Worm (Caenorhabditis elegans) whole organism, late embryonic: ENCODE results near the gene sri-57.
"Not testable (repeated sequence)": the region's sequence is repeated elsewhere in the genome, so short reads cannot be mapped to it uniquely, and the experiment has no call there.

Experiments
- C08G9.2 ChIP-seq: sonication (generic microtip); optimal IDR thresholded peaks from 2 replicates; lab custom pipeline; 2016; ENCODE audit warnings: mild to moderate bottlenecking, missing genetic modification characterization, moderate library complexity, missing compliant biosample characterization
- K02D7.2 ChIP-seq: sonication (generic microtip); optimal IDR thresholded peaks from 2 replicates; lab custom pipeline; 2017; ENCODE audit warnings: mild to moderate bottlenecking, missing genetic modification characterization, missing compliant biosample characterization
- K09A11.1 ChIP-seq: sonication (generic microtip); optimal IDR thresholded peaks from 2 replicates; lab custom pipeline; 2017; ENCODE audit warnings: antibody characterized with exemption, mild to moderate bottlenecking, missing genetic modification characterization, missing compliant biosample characterization; ENCODE audit not compliant: insufficient read depth
- Y22D7AL.16 ChIP-seq: sonication (generic microtip); optimal IDR thresholded peaks from 2 replicates; lab custom pipeline; 2016; ENCODE audit warnings: missing genetic modification characterization, missing compliant biosample characterization
- ahr-1 ChIP-seq: sonication (generic microtip); optimal IDR thresholded peaks from 2 replicates; lab custom pipeline; 2016; ENCODE audit warnings: missing genetic modification characterization, missing compliant biosample characterization
- ceh-19 ChIP-seq: fragments of 200-800 bp; sonication (Bioruptor generic); optimal IDR thresholded peaks from 2 replicates; lab custom pipeline; 2018; ENCODE audit warnings: mild to moderate bottlenecking, missing genetic modification characterization, missing compliant biosample characterization
- ceh-22 ChIP-seq: sonication (generic microtip); optimal IDR thresholded peaks from 2 replicates; lab custom pipeline; 2017; ENCODE audit warnings: missing biosample characterization, missing genetic modification characterization
- ceh-30 ChIP-seq: fragments of 150-350 bp; optimal IDR thresholded peaks from 2 replicates; lab custom pipeline; 2014; ENCODE audit warnings: missing biosample characterization, missing genetic modification characterization
- ceh-6 ChIP-seq: fragments of 200-800 bp; sonication (Bioruptor generic); optimal IDR thresholded peaks from 2 replicates; lab custom pipeline; 2018; ENCODE audit warnings: mild to moderate bottlenecking, missing genetic modification characterization, missing compliant biosample characterization
- dve-1 ChIP-seq: sonication (generic microtip); optimal IDR thresholded peaks from 2 replicates; lab custom pipeline; 2017; ENCODE audit warnings: antibody characterized with exemption, mild to moderate bottlenecking, missing genetic modification characterization, missing compliant biosample characterization
- elt-2 ChIP-seq: sonication (generic microtip); optimal IDR thresholded peaks from 2 replicates; lab custom pipeline; 2016; ENCODE audit warnings: missing genetic modification reagents, missing genetic modification characterization, missing compliant biosample characterization
- elt-4 ChIP-seq: sonication (generic microtip); optimal IDR thresholded peaks from 2 replicates; lab custom pipeline; 2016; ENCODE audit warnings: missing genetic modification characterization, missing compliant biosample characterization
- eyg-1 ChIP-seq: sonication (generic microtip); optimal IDR thresholded peaks from 2 replicates; lab custom pipeline; 2016; ENCODE audit warnings: missing genotype, missing genetic modification characterization, missing compliant biosample characterization
- fkh-10 ChIP-seq: fragments of 150-350 bp; optimal IDR thresholded peaks from 2 replicates; lab custom pipeline; 2014; ENCODE audit warnings: missing biosample characterization, missing genetic modification reagents, missing genetic modification characterization
- gmeb-2 ChIP-seq: sonication (generic microtip); optimal IDR thresholded peaks from 2 replicates; lab custom pipeline; 2016; ENCODE audit warnings: missing genetic modification characterization, inconsistent platforms, missing compliant biosample characterization
- hlh-30 ChIP-seq: sonication (generic microtip); optimal IDR thresholded peaks from 2 replicates; lab custom pipeline; 2017; ENCODE audit warnings: antibody characterized with exemption, missing genetic modification characterization, missing compliant biosample characterization; ENCODE audit not compliant: insufficient read depth
- nhr-11 ChIP-seq: fragments of 150-350 bp; optimal IDR thresholded peaks from 2 replicates; lab custom pipeline; 2014; ENCODE audit warnings: missing biosample characterization, missing genetic modification characterization
- pax-1 ChIP-seq: fragments of 150-350 bp; optimal IDR thresholded peaks from 2 replicates; lab custom pipeline; 2014; ENCODE audit warnings: missing biosample characterization, missing genetic modification characterization
- pha-4 ChIP-seq: fragments of 150-350 bp; optimal IDR thresholded peaks from 2 replicates; lab custom pipeline; 2018; ENCODE audit warnings: missing biosample characterization, missing genetic modification reagents, missing genetic modification characterization
- pros-1 ChIP-seq: fragments of 150-350 bp; optimal IDR thresholded peaks from 2 replicates; lab custom pipeline; 2014; ENCODE audit warnings: missing biosample characterization, missing genetic modification reagents, missing genetic modification characterization
- rnt-1 ChIP-seq: sonication (generic microtip); optimal IDR thresholded peaks from 2 replicates; lab custom pipeline; 2016; ENCODE audit warnings: missing genetic modification characterization, missing compliant biosample characterization
- sdc-2 ChIP-seq: sonication (generic microtip); optimal IDR thresholded peaks from 2 replicates; lab custom pipeline; 2016; ENCODE audit warnings: missing genotype, missing genetic modification characterization, missing compliant biosample characterization
- sox-4 ChIP-seq: sonication (generic microtip); optimal IDR thresholded peaks from 2 replicates; lab custom pipeline; 2017; ENCODE audit warnings: mild to moderate bottlenecking, missing genetic modification characterization, inconsistent platforms, missing compliant biosample characterization
- syd-9 ChIP-seq: sonication (generic microtip); optimal IDR thresholded peaks from 2 replicates; lab custom pipeline; 2016; ENCODE audit warnings: mild to moderate bottlenecking, missing genetic modification characterization, moderate library complexity, missing compliant biosample characterization
- unc-42 ChIP-seq: sonication (generic microtip); optimal IDR thresholded peaks from 2 replicates; lab custom pipeline; 2016; ENCODE audit warnings: missing genotype, missing genetic modification characterization, missing compliant biosample characterization
- unc-55 ChIP-seq: sonication (generic microtip); optimal IDR thresholded peaks from 2 replicates; lab custom pipeline; 2017; ENCODE audit warnings: missing biosample characterization, missing genetic modification reagents, missing genetic modification characterization
- unc-86 ChIP-seq: sonication (generic microtip); optimal IDR thresholded peaks from 2 replicates; lab custom pipeline; 2016; ENCODE audit warnings: missing genetic modification characterization, missing compliant biosample characterization
- zip-5 ChIP-seq: sonication (generic microtip); optimal IDR thresholded peaks from 2 replicates; lab custom pipeline; 2016; ENCODE audit warnings: missing genetic modification characterization, missing compliant biosample characterization
- ztf-16 ChIP-seq: sonication (generic microtip); optimal IDR thresholded peaks from 2 replicates; lab custom pipeline; 2017; ENCODE audit warnings: missing genetic modification characterization, missing compliant biosample characterization

sri-57 gene

DNA sequence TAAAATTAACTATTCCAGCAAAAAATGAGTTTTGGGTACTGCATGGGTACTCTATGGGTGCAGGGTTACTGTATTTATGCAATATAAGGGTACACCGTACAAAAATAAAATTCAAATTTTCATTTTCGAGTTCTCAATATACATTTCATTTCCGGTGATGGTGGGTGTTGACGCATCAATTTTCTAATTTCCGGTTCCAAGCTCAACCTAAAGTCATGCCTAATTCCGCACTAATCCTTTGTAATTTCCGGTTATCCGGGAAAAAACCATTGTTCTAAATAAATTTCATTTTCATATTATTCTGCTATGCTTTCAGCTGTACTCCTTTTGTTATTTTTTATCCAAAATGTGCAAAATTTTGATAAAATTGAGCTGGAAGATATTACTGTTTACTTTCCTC is 12.9 kb downstream of the sri-57 start, which contains the start of gene gcy-21:
Gene gcy-21 (plus strand): TSS at position 301 of the 400 bp plus-strand sequence.
- TF ChIP-seq hlh-30 (tag; lab: Kevin White, UChicago) (no peak), elt-4 (tag; lab: Kevin White, UChicago) (no peak), rnt-1 (tag; lab: Kevin White, UChicago) (no peak), K09A11.1 (tag; lab: Kevin White, UChicago) (no peak), pha-4 (tag; lab: Kevin White, UChicago) (no peak), ceh-22 (tag; lab: Kevin White, UChicago) (no peak), dve-1 (no peak), sox-4 (no peak)

DNA sequence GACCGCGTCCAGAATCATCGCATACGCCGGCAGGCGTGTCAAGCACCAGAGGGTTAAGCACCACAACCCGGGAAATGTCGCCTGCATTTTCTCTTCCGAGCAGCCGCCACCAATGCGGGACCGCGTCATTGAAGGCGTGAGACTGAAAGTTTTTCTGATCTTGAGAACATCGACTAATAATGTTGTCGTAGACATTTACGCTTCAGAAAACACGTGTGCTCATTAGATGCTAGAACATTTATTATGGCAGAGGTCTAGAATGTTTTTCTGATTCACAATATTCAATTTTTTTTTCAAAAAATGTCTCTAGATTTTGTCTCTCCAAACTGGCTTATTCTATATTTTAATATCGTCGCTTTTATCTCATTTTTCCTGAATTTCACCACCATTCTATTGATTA is 15.6 kb downstream of the sri-57 start, which contains the start of gene sri-47:
Gene sri-47 (plus strand): TSS at position 301 of the 400 bp plus-strand sequence.
- TF ChIP-seq pax-1 (tag; lab: Kevin White, UChicago) = no peak
- TF ChIP-seq pros-1 (tag; lab: Kevin White, UChicago) = no peak
- TF ChIP-seq ztf-16 (tag; lab: Kevin White, UChicago) = no peak
- no peak for TF ChIP-seq ceh-22 (tag; lab: Kevin White, UChicago)
- no peak for TF ChIP-seq sox-4
- no peak for TF ChIP-seq ahr-1 (tag; lab: Kevin White, UChicago)
- no peak for TF ChIP-seq unc-86 (tag; lab: Kevin White, UChicago)
- TF ChIP-seq unc-55 = no peak
- TF ChIP-seq nhr-11 (tag; lab: Kevin White, UChicago) = no peak
- TF ChIP-seq ceh-19 (GFP tag; lab: Kevin White, UChicago) = no peak
- TF ChIP-seq sdc-2 (tag; lab: Kevin White, UChicago) = no peak
- TF ChIP-seq hlh-30 (tag; lab: Kevin White, UChicago) = no peak
- TF ChIP-seq fkh-10 (GFP tag; lab: Kevin White, UChicago) = no peak
- no peak for TF ChIP-seq K02D7.2
- TF ChIP-seq syd-9 = no peak

- no peak for TF ChIP-seq elt-2
- no peak for TF ChIP-seq unc-55
- TF ChIP-seq Y22D7AL.16 = no peak
- TF ChIP-seq ceh-30 (tag; lab: Kevin White, UChicago) = no peak
- no peak for TF ChIP-seq pros-1 (tag; lab: Kevin White, UChicago)
- TF ChIP-seq ahr-1 (tag; lab: Kevin White, UChicago) = no peak
Measured at ce11 chrII:2649539-2649938, 22.7 kb downstream of the sri-57 start, which contains the start of the genes F22E5.13 and F22E5.6. F22E5.13 (minus strand) TSS chrII:2649639. F22E5.6 (plus strand) TSS chrII:2649835.

DNA sequence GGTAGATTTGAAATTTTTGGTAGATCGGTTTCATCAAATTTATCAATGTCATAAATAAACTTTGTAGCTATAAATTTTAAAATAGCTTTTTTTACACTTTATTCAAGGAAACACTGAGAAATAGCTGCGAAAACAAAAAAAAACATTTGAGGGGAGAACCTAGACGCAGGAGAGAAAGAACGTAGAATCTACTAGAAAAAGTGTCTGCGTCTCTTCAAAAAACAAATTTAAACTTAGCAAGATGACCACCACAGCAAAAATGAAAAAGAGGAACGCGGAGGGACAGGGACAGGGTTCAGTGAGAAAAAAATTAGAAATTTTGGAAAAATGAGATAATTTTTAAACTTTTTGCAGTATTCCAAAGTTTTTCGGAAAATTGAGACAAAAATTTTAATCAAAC is 23.2 kb downstream of the sri-57 start:
- no peak for TF ChIP-seq unc-42

DNA sequence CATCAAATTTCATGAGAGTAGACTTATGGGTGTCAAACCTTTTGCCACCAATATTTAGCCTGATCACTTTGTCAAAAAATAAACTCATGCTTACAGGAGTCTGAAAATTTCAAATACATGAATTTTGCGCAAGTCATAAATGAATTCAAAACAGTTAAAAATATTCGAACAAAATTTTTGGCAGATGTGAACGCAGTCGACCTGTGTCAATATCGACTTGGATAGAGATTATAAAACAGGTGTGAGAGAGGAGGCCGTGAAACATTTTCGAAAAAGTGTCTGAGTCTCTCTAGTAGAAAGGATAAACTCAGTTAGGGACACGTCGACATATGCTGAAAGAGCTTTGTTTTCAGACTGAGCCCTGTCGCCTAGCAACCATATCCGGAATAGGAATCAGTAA is 25.5 kb downstream of the sri-57 start, which contains the start of gene F22E5.12:
Gene F22E5.12 (minus strand): TSS at position 101 of the 400 bp plus-strand sequence.
- not testable (repeated sequence) for TF ChIP-seq zip-5 (tag; lab: Kevin White, UChicago); fkh-10 (GFP tag; lab: Kevin White, UChicago); C08G9.2 (tag; lab: Kevin White, UChicago)

DNA sequence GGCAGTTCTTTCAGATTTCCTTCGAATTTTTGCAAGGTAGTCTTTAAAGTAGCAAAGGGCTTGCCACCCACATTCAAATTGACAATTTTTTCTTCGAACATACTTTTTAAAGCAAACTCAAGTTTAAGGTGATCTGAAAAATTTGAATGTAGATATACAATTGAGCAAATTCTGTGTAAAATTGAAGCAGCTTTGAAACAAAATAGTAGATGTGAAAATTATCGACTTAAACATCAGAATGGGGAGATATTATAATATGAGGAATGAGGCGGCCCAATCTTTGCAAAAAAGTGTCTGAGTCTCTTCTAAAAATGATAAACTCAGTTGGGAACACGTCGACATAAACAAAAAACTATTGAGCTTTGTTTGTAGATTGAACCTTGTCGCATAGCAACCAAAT is 27.7 kb downstream of the sri-57 start, which contains the start of gene F22E5.11:
Gene F22E5.11 (minus strand): TSS at position 101 of the 400 bp plus-strand sequence.
- TF ChIP-seq gmeb-2 (tag; lab: Kevin White, UChicago) (no peak), dve-1 (no peak), ceh-6 (GFP tag; lab: Kevin White, UChicago) (no peak), unc-42 (no peak), eyg-1 (tag; lab: Kevin White, UChicago) (no peak), rnt-1 (tag; lab: Kevin White, UChicago) (no peak)

DNA sequence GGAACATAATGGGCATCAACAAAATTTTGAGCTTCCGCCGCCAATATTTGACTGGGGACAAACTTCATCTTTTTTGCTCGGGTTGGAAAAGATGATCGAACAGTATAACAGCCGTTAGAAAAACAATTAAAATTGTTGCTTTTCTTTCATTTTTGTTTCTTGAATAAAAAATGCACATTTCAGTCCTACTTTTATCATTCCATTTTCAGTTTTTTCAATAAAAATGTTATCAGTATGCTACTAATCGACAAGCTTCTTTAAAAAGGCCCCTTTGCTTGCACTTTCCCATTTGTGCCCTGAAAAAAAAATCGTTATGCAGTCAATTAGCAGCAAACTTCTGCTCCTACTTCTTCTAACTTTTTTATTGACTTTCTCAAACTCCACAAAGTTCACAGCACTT is 30.4 kb downstream of the sri-57 start, which contains the start of gene F22E5.7:
Gene F22E5.7 (plus strand): TSS at position 301 of the 400 bp plus-strand sequence.
- no peak for TF ChIP-seq pax-1 (tag; lab: Kevin White, UChicago)
